Worm (Caenorhabditis elegans) whole organism, L3 larva: ENCODE results near the gene sru-39.
A peak's percentile ranks its signal among the peaks of the same experiment; 100 is the strongest.

ENCODE experiments used
- R02D3.7 ChIP-seq: fragments of 150-350 bp; optimal IDR thresholded peaks from 2 replicates; lab custom pipeline; 2014; ENCODE audit warnings: missing biosample characterization, missing genetic modification characterization
- ceh-82 ChIP-seq: fragments of 150-350 bp; optimal IDR thresholded peaks from 2 replicates; lab custom pipeline; 2014; ENCODE audit warnings: missing biosample characterization, missing genetic modification characterization
- elt-2 ChIP-seq: sonication (generic microtip); optimal IDR thresholded peaks from 2 replicates; lab custom pipeline; 2016; ENCODE audit warnings: missing genetic modification reagents, mild to moderate bottlenecking, missing genetic modification characterization, missing compliant biosample characterization
- fkh-10 ChIP-seq: sonication (generic microtip); optimal IDR thresholded peaks from 2 replicates; lab custom pipeline; 2017; ENCODE audit warnings: missing biosample characterization, missing genetic modification reagents, missing genetic modification characterization
- fos-1 ChIP-seq: fragments of 150-350 bp; optimal IDR thresholded peaks from 2 replicates; lab custom pipeline; 2014; ENCODE audit warnings: missing biosample characterization, missing genetic modification characterization
- lin-15B ChIP-seq: fragments of 150-350 bp; optimal IDR thresholded peaks from 2 replicates; lab custom pipeline; 2014; ENCODE audit warnings: missing biosample characterization, missing genetic modification characterization
- mdl-1 ChIP-seq: fragments of 150-350 bp; optimal IDR thresholded peaks from 2 replicates; lab custom pipeline; 2014; ENCODE audit warnings: missing biosample characterization, missing genetic modification characterization
- nhr-11 ChIP-seq: fragments of 150-350 bp; optimal IDR thresholded peaks from 2 replicates; lab custom pipeline; 2014; ENCODE audit warnings: missing biosample characterization, missing genetic modification characterization
- pha-4 ChIP-seq: fragments of 150-350 bp; optimal IDR thresholded peaks from 2 replicates; lab custom pipeline; 2014; ENCODE audit warnings: missing biosample characterization, missing genetic modification reagents, missing genetic modification characterization
- sea-2 ChIP-seq: fragments of 150-350 bp; sonication (generic microtip); optimal IDR thresholded peaks from 4 replicates; lab custom pipeline; 2014; ENCODE audit warnings: missing biosample characterization, missing genetic modification reagents, missing genetic modification characterization
- skn-1 ChIP-seq: fragments of 150-350 bp; optimal IDR thresholded peaks from 2 replicates; lab custom pipeline; 2014; ENCODE audit warnings: missing biosample characterization, missing genetic modification characterization

- TF ChIP-seq R02D3.7 (tag; lab: Kevin White, UChicago) = no peak
- TF ChIP-seq pha-4 (tag; lab: Kevin White, UChicago) = no peak
- no peak for TF ChIP-seq sea-2 (GFP tag; lab: Kevin White, UChicago)
- TF ChIP-seq mdl-1 = no peak
- peak; percentile 56 for TF ChIP-seq fkh-10
- TF ChIP-seq lin-15B (tag; lab: Kevin White, UChicago) = no peak
- TF ChIP-seq nhr-11 = no peak
- no peak for TF ChIP-seq ceh-82 (tag; lab: Kevin White, UChicago)
- TF ChIP-seq skn-1 (tag; lab: Kevin White, UChicago) = no peak
- no peak for TF ChIP-seq fos-1 (tag; lab: Kevin White, UChicago)
- no peak for TF ChIP-seq elt-2 (tag; lab: Kevin White, UChicago)
Observed at ce11 chrV:9768828-9769778, 34.2 kb upstream of the sru-39 start, which contains the start of gene unc-42.
